Worm (Caenorhabditis elegans) whole organism, young adult: ENCODE measurements around the gene pgp-10.

Experiments used
- B0336.3 ChIP-seq: fragments of 200-800 bp; sonication (Bioruptor generic); IDR thresholded peaks from 2 replicates; pipeline ENCODE4 v1.3.6; 2022; ENCODE audit warnings: missing genetic modification characterization, missing compliant biosample characterization
- C17E4.6 ChIP-seq: fragments of 200-800 bp; sonication (Bioruptor generic); IDR thresholded peaks from 2 replicates; pipeline ENCODE4 v1.3.6; 2022; ENCODE audit warnings: missing genetic modification reagents, missing genetic modification characterization, missing compliant biosample characterization
- F33H1.4 ChIP-seq: fragments of 200-800 bp; sonication (Bioruptor generic); IDR thresholded peaks from 2 replicates; pipeline ENCODE4 v1.3.6; 2022; ENCODE audit warnings: missing genetic modification reagents, missing genetic modification characterization, missing compliant biosample characterization
- F49E8.2 ChIP-seq: sonication (generic microtip); optimal IDR thresholded peaks from 3 replicates; lab custom pipeline; 2017; ENCODE audit warnings: missing genetic modification characterization, mild to moderate bottlenecking, missing compliant biosample characterization, antibody characterized with exemption, moderate library complexity; ENCODE audit not compliant: insufficient read depth
- F57A8.1 ChIP-seq: fragments of 200-800 bp; sonication (Bioruptor generic); optimal IDR thresholded peaks from 2 replicates; lab custom pipeline; 2018; ENCODE audit warnings: mild to moderate bottlenecking, missing genetic modification characterization, moderate library complexity, missing compliant biosample characterization
- Y56A3A.18 ChIP-seq: fragments of 200-800 bp; sonication (Bioruptor generic); IDR thresholded peaks from 2 replicates; pipeline ENCODE4 v1.3.6; 2022; ENCODE audit warnings: missing genetic modification reagents, missing genetic modification characterization, missing compliant biosample characterization
- Y95B8A.8 ChIP-seq: fragments of 200-800 bp; sonication (Bioruptor generic); IDR thresholded peaks from 2 replicates; pipeline ENCODE4 v1.3.6; 2022; ENCODE audit warnings: missing genetic modification reagents, missing genetic modification characterization, missing compliant biosample characterization
- ZK185.1 ChIP-seq: sonication (generic microtip); optimal IDR thresholded peaks from 2 replicates; lab custom pipeline; 2016; ENCODE audit warnings: mild to moderate bottlenecking, missing genetic modification characterization, missing compliant biosample characterization; ENCODE audit not compliant: poor library complexity, severe bottlenecking
- aptf-2 ChIP-seq: fragments of 200-800 bp; sonication (Bioruptor generic); conservative IDR thresholded peaks from 2 replicates; pipeline ENCODE4 v1.3.6; 2022; ENCODE audit warnings: missing genetic modification reagents, missing genetic modification characterization, missing compliant biosample characterization
- atf-7 ChIP-seq: sonication (generic microtip); optimal IDR thresholded peaks from 2 replicates; lab custom pipeline; 2017; ENCODE audit warnings: mild to moderate bottlenecking, missing genetic modification characterization, missing compliant biosample characterization
- attf-3 ChIP-seq: fragments of 200-800 bp; sonication (Bioruptor generic); conservative IDR thresholded peaks from 2 replicates; pipeline ENCODE4 v1.3.6; 2022; ENCODE audit warnings: missing genetic modification reagents, missing genetic modification characterization, missing compliant biosample characterization
- attf-6 ChIP-seq: fragments of 200-800 bp; sonication (Bioruptor generic); IDR thresholded peaks from 2 replicates; pipeline ENCODE4 v1.3.6; 2022; ENCODE audit warnings: missing genetic modification reagents, missing genetic modification characterization, missing compliant biosample characterization
- bed-1 ChIP-seq: fragments of 200-800 bp; sonication (Bioruptor generic); IDR thresholded peaks from 2 replicates; pipeline ENCODE4 v1.3.6; 2022; ENCODE audit warnings: missing genetic modification reagents, missing genetic modification characterization, missing compliant biosample characterization
- bed-2 ChIP-seq: fragments of 200-800 bp; sonication (Bioruptor generic); IDR thresholded peaks from 2 replicates; pipeline ENCODE4 v1.3.6; 2022; ENCODE audit warnings: missing genetic modification reagents, missing genetic modification characterization, missing compliant biosample characterization
- cebp-2 ChIP-seq: fragments of 200-800 bp; sonication (Bioruptor generic); IDR thresholded peaks from 2 replicates; pipeline ENCODE4 v1.3.6; 2022; ENCODE audit warnings: missing genetic modification characterization, missing compliant biosample characterization
- ceh-100 ChIP-seq: fragments of 200-800 bp; sonication (Bioruptor generic); IDR thresholded peaks from 2 replicates; pipeline ENCODE4 v1.3.6; 2022; ENCODE audit warnings: missing genetic modification reagents, missing genetic modification characterization, missing compliant biosample characterization
- ceh-27 ChIP-seq: fragments of 200-800 bp; sonication (Bioruptor generic); optimal IDR thresholded peaks from 2 replicates; lab custom pipeline; 2018; ENCODE audit warnings: mild to moderate bottlenecking, missing genetic modification characterization, moderate library complexity, missing compliant biosample characterization
- die-1 ChIP-seq: sonication (generic microtip); optimal IDR thresholded peaks from 2 replicates; lab custom pipeline; 2016; ENCODE audit warnings: missing genotype, mild to moderate bottlenecking, missing genetic modification characterization, missing compliant biosample characterization
- dox-1 ChIP-seq: fragments of 200-800 bp; sonication (Bioruptor generic); IDR thresholded peaks from 2 replicates; pipeline ENCODE4 v1.3.6; 2022; ENCODE audit warnings: missing genetic modification reagents, missing genetic modification characterization, missing compliant biosample characterization
- egl-44 ChIP-seq: fragments of 200-800 bp; sonication (Bioruptor generic); IDR thresholded peaks from 2 replicates; pipeline ENCODE4 v1.3.6; 2022; ENCODE audit warnings: missing genetic modification reagents, missing genetic modification characterization, missing compliant biosample characterization
- ets-4 ChIP-seq: fragments of 200-800 bp; sonication (Bioruptor generic); optimal IDR thresholded peaks from 2 replicates; lab custom pipeline; 2018; ENCODE audit warnings: mild to moderate bottlenecking, missing genetic modification characterization, missing compliant biosample characterization
- him-1 ChIP-seq: sonication (generic microtip); optimal IDR thresholded peaks from 2 replicates; lab custom pipeline; 2016; ENCODE audit warnings: missing genotype, missing genetic modification reagents, missing genetic modification characterization, missing compliant biosample characterization
- hmg-1.2 ChIP-seq: fragments of 200-800 bp; sonication (Bioruptor generic); IDR thresholded peaks from 2 replicates; pipeline ENCODE4 v1.3.6; 2022; ENCODE audit warnings: missing genetic modification reagents, missing genetic modification characterization, missing compliant biosample characterization
- hmg-20 ChIP-seq: fragments of 200-800 bp; sonication (Bioruptor generic); IDR thresholded peaks from 2 replicates; pipeline ENCODE4 v1.3.6; 2022; ENCODE audit warnings: missing genetic modification reagents, missing genetic modification characterization, missing compliant biosample characterization
- lag-1 ChIP-seq: fragments of 200-800 bp; sonication (Bioruptor generic); IDR thresholded peaks from 2 replicates; pipeline ENCODE4 v1.3.6; 2022; ENCODE audit warnings: missing genetic modification reagents, missing genetic modification characterization, missing compliant biosample characterization
- let-526 ChIP-seq: fragments of 200-800 bp; sonication (Bioruptor generic); IDR thresholded peaks from 2 replicates; pipeline ENCODE4 v1.3.6; 2022; ENCODE audit warnings: missing genetic modification reagents, missing genetic modification characterization, missing compliant biosample characterization
- let-607 ChIP-seq, 2 experiments: fragments of 200-800 bp in 1 of 2; sonication (Bioruptor generic) in 1 of 2; sonication (generic microtip) in 1 of 2; optimal IDR thresholded peaks; 2 replicates each; lab custom pipeline; 2016 to 2018; ENCODE audit warnings: mild to moderate bottlenecking in 2 of 2, missing compliant biosample characterization in 2 of 2, missing genetic modification characterization in 2 of 2, moderate library complexity in 2 of 2, missing genotype in 1 of 2
- lin-35 ChIP-seq, 3 experiments: fragments of 150-350 bp in 2 of 3; sonication (generic microtip) in 1 of 3; optimal IDR thresholded peaks; 2 replicates each; lab custom pipeline; 2014 to 2018; ENCODE audit warnings: missing biosample characterization in 3 of 3, missing genetic modification characterization in 3 of 3, missing genetic modification reagents in 3 of 3
- madf-6 ChIP-seq: fragments of 200-800 bp; sonication (Bioruptor generic); IDR thresholded peaks from 2 replicates; pipeline ENCODE4 v1.3.6; 2022; ENCODE audit warnings: missing genetic modification reagents, missing genetic modification characterization, missing compliant biosample characterization
- mcd-1 ChIP-seq: fragments of 200-800 bp; sonication (Bioruptor generic); IDR thresholded peaks from 2 replicates; pipeline ENCODE4 v1.3.6; 2022; ENCODE audit warnings: missing genetic modification reagents, missing genetic modification characterization, missing compliant biosample characterization
- nfya-1 ChIP-seq: sonication (generic microtip); optimal IDR thresholded peaks from 2 replicates; lab custom pipeline; 2017; ENCODE audit warnings: antibody characterized with exemption, missing compliant biosample characterization, missing genetic modification characterization, borderline replicate concordance; ENCODE audit not compliant: insufficient read depth
- nfyb-1 ChIP-seq: fragments of 200-800 bp; sonication (Bioruptor generic); IDR thresholded peaks from 2 replicates; pipeline ENCODE4 v1.3.6; 2022; ENCODE audit warnings: missing genetic modification reagents, missing genetic modification characterization, missing compliant biosample characterization
- nhr-80 ChIP-seq: sonication (generic microtip); optimal IDR thresholded peaks from 2 replicates; lab custom pipeline; 2016; ENCODE audit warnings: missing genetic modification characterization, missing compliant biosample characterization
- pha-4 ChIP-seq: fragments of 150-350 bp; sonication (generic microtip); optimal IDR thresholded peaks from 2 replicates; lab custom pipeline; 2014; ENCODE audit warnings: missing biosample characterization, missing genetic modification reagents, missing genetic modification characterization
- rcor-1 ChIP-seq: fragments of 200-800 bp; sonication (Bioruptor generic); IDR thresholded peaks from 2 replicates; pipeline ENCODE4 v1.3.6; 2022; ENCODE audit warnings: missing genetic modification reagents, missing genetic modification characterization, missing compliant biosample characterization
- rpc-1 ChIP-seq, 2 experiments: fragments of 150-350 bp in 1 of 2; sonication (generic microtip) in 1 of 2; optimal IDR thresholded peaks; 2 replicates each; lab custom pipeline; 2014 to 2018; ENCODE audit warnings: missing biosample characterization in 1 of 2, missing genetic modification characterization in 1 of 2, missing genetic modification reagents in 1 of 2, missing genotype in 1 of 2
- sdz-38 ChIP-seq: sonication (generic microtip); optimal IDR thresholded peaks from 2 replicates; lab custom pipeline; 2016; ENCODE audit warnings: missing genotype, missing genetic modification characterization, missing compliant biosample characterization
- snpc-1.3 ChIP-seq: sonication (generic microtip); optimal IDR thresholded peaks from 2 replicates; lab custom pipeline; 2017; ENCODE audit warnings: missing genetic modification characterization, mild to moderate bottlenecking, missing compliant biosample characterization, antibody characterized with exemption, moderate library complexity, missing genotype, missing genetic modification reagents; ENCODE audit not compliant: insufficient read depth
- somi-1 ChIP-seq: fragments of 200-800 bp; sonication (Bioruptor generic); optimal IDR thresholded peaks from 2 replicates; lab custom pipeline; 2018; ENCODE audit warnings: mild to moderate bottlenecking, missing genetic modification characterization, missing compliant biosample characterization
- tbp1 ChIP-seq: fragments of 200-800 bp; sonication (Bioruptor generic); optimal IDR thresholded peaks from 2 replicates; lab custom pipeline; 2018; ENCODE audit warnings: mild to moderate bottlenecking, missing genetic modification characterization, missing compliant biosample characterization
- unc-62 ChIP-seq: fragments of 150-350 bp; optimal IDR thresholded peaks from 2 replicates; lab custom pipeline; 2014; ENCODE audit warnings: missing biosample characterization, missing genetic modification reagents, missing genetic modification characterization
- xnd-1 ChIP-seq: sonication (generic microtip); optimal IDR thresholded peaks from 2 replicates; lab custom pipeline; 2016; ENCODE audit warnings: missing genotype, missing genetic modification reagents, missing genetic modification characterization, missing compliant biosample characterization
- ztf-25 ChIP-seq: fragments of 200-800 bp; sonication (Bioruptor generic); IDR thresholded peaks from 2 replicates; pipeline ENCODE4 v1.3.6; 2022; ENCODE audit warnings: missing genetic modification reagents, missing genetic modification characterization, missing compliant biosample characterization

The pgp-10 gene

ce11 chrX:7170575-7171297 lies 11.9 kb downstream of the pgp-10 start, which contains the start of gene bar-1:
Gene bar-1, minus strand, starts transcription at chrX:7170625.
- TF ChIP-seq dox-1 (GFP tag; lab: Robert Waterston, UW) (0 out of 2 replicates have a peak, but pooled peaks have one; percentile 34), nhr-80 (tag; lab: Kevin White, UChicago) (peak; percentile 83), aptf-2 (GFP tag; lab: Robert Waterston, UW) (no peak), Y95B8A.8 (no peak), F49E8.2 (no peak), hmg-20 (GFP tag; lab: Robert Waterston, UW) (no peak), pha-4 (no peak), ceh-100 (no peak), sdz-38 (tag; lab: Kevin White, UChicago) (no peak), mcd-1 (GFP tag; lab: Robert Waterston, UW) (no peak)

- TF ChIP-seq C17E4.6 (GFP tag; lab: Robert Waterston, UW) (no peak), ets-4 (GFP tag; lab: Kevin White, UChicago) (no peak), F57A8.1 (GFP tag; lab: Kevin White, UChicago) (no peak), unc-62 (GFP tag; lab: Kevin White, UChicago) (no peak), attf-3 (GFP tag; lab: Robert Waterston, UW) (no peak), let-607 (tag; optimal IDR thresholded peaks at IDR 0.05; lab: Kevin White, UChicago) (no peak), him-1 (tag; lab: Kevin White, UChicago) (no peak), Y56A3A.18 (GFP tag; lab: Robert Waterston, UW) (no peak), ZK185.1 (no peak), ceh-27 (GFP tag; lab: Kevin White, UChicago) (no peak), Y95B8A.8 (no peak)
Observed at ce11 chrX:7175389-7175788, 16.6 kb downstream of the pgp-10 start.

- TF ChIP-seq rcor-1 (peak; percentile 41; the same call in 1 of the 2 replicates), let-607 (tag; optimal IDR thresholded peaks at IDR 0.05; lab: Kevin White, UChicago) (peak in 1 of 2 experiments; percentile 11), madf-6 (GFP tag; lab: Robert Waterston, UW) (no peak), bed-2 (GFP tag; lab: Robert Waterston, UW) (no peak), somi-1 (GFP tag; lab: Kevin White, UChicago) (no peak), lag-1 (no peak), ztf-25 (0 out of 2 replicates have a peak, but pooled peaks have one; percentile 32), die-1 (tag; lab: Kevin White, UChicago) (peak; percentile 57), F33H1.4 (GFP tag; lab: Robert Waterston, UW) (no peak), cebp-2 (GFP tag; lab: Robert Waterston, UW) (no peak), tbp1 (GFP tag; lab: Kevin White, UChicago) (peak; percentile 87), ZK185.1 (peak; percentile 70), hmg-1.2 (GFP tag; lab: Robert Waterston, UW) (peak; percentile 32; the same call in 1 of the 2 replicates), nfyb-1 (no peak), snpc-1.3 (tag; lab: Kevin White, UChicago) (peak; percentile 54), bed-1 (no peak), xnd-1 (tag; lab: Kevin White, UChicago) (no peak), rpc-1 (optimal IDR thresholded peaks at IDR 0.05; lab: Kevin White, UChicago) (peak; percentile 83), rpc-1 (tag; optimal IDR thresholded peaks at IDR 0.05; lab: Kevin White, UChicago) (peak; percentile 95), lin-35 (GFP tag; optimal IDR thresholded peaks at IDR 0.05; lab: Kevin White, UChicago) (peak in 1 of 3 experiments; percentile 3), him-1 (tag; lab: Kevin White, UChicago) (peak; percentile 77), let-526 (GFP tag; lab: Robert Waterston, UW) (no peak), B0336.3 (no peak), atf-7 (tag; lab: Kevin White, UChicago) (no peak), egl-44 (GFP tag; lab: Robert Waterston, UW) (no peak), attf-6 (GFP tag; lab: Robert Waterston, UW) (0 out of 2 replicates have a peak, but pooled peaks have one; percentile 10), nfya-1 (tag; lab: Kevin White, UChicago) (no peak), Y56A3A.18 (GFP tag; lab: Robert Waterston, UW) (0 out of 2 replicates have a peak, but pooled peaks have one; percentile 48), ceh-27 (GFP tag; lab: Kevin White, UChicago) (no peak)
Observed at ce11 chrX:7176817-7177216, 18.0 kb downstream of the pgp-10 start.
